Worm (Caenorhabditis elegans) whole organism, L4 larva: ENCODE measurements around the gene inf-1.

ENCODE experiments used
- F10B5.3 ChIP-seq: sonication (generic microtip); optimal IDR thresholded peaks from 2 replicates; lab custom pipeline; 2016; ENCODE audit warnings: mild to moderate bottlenecking, missing genetic modification characterization, missing compliant biosample characterization
- R02D3.7 ChIP-seq: fragments of 150-350 bp; sonication (generic microtip); optimal IDR thresholded peaks from 3 replicates; lab custom pipeline; 2014; ENCODE audit warnings: missing biosample characterization, missing genetic modification characterization
- T20F7.1 ChIP-seq: fragments of 200-800 bp; sonication (Bioruptor generic); optimal IDR thresholded peaks from 2 replicates; lab custom pipeline; 2018; ENCODE audit warnings: mild to moderate bottlenecking, missing genetic modification characterization, missing compliant biosample characterization
- Y48G9A.11 ChIP-seq: fragments of 200-800 bp; sonication (Bioruptor generic); IDR thresholded peaks from 2 replicates; pipeline ENCODE4 v1.3.6; 2022; ENCODE audit warnings: missing genetic modification reagents, missing genetic modification characterization, missing compliant biosample characterization
- ZK337.2 ChIP-seq: fragments of 200-800 bp; sonication (Bioruptor generic); IDR thresholded peaks from 2 replicates; pipeline ENCODE4 v1.3.6; 2022; ENCODE audit warnings: missing genetic modification reagents, missing genetic modification characterization, missing compliant biosample characterization
- ZK546.5 ChIP-seq, 2 experiments: sonication (generic microtip); optimal IDR thresholded peaks; 2 replicates each; lab custom pipeline; 2017; ENCODE audit warnings: missing biosample characterization in 2 of 2, missing genetic modification characterization in 2 of 2
- aly-2 ChIP-seq: sonication (generic microtip); optimal IDR thresholded peaks from 2 replicates; lab custom pipeline; 2018; ENCODE audit warnings: missing biosample characterization, missing genetic modification characterization
- arid-1 ChIP-seq: fragments of 200-800 bp; sonication (Bioruptor generic); conservative IDR thresholded peaks from 2 replicates; pipeline ENCODE4 v1.3.6; 2022; ENCODE audit warnings: missing genetic modification reagents, missing genetic modification characterization, missing compliant biosample characterization
- attf-4 ChIP-seq: sonication (generic microtip); optimal IDR thresholded peaks from 3 replicates; lab custom pipeline; 2017; ENCODE audit warnings: missing biosample characterization, missing genetic modification characterization
- ceh-20 ChIP-seq: fragments of 200-800 bp; sonication (Bioruptor generic); IDR thresholded peaks from 2 replicates; pipeline ENCODE4 v1.3.6; 2022; ENCODE audit warnings: missing genetic modification reagents, missing genetic modification characterization, missing compliant biosample characterization
- ceh-62 ChIP-seq: sonication (generic microtip); optimal IDR thresholded peaks from 2 replicates; lab custom pipeline; 2017; ENCODE audit warnings: missing biosample characterization, missing genetic modification characterization
- ces-1 ChIP-seq: fragments of 150-350 bp; sonication (generic microtip); optimal IDR thresholded peaks from 4 replicates; lab custom pipeline; 2014; ENCODE audit warnings: missing biosample characterization, missing genetic modification reagents, missing genetic modification characterization
- cey-2 ChIP-seq: sonication (generic microtip); optimal IDR thresholded peaks from 3 replicates; lab custom pipeline; 2017; ENCODE audit warnings: missing genetic modification characterization, mild to moderate bottlenecking, missing compliant biosample characterization, antibody characterized with exemption, borderline replicate concordance; ENCODE audit not compliant: insufficient read depth
- daf-19 ChIP-seq: fragments of 200-800 bp; sonication (Bioruptor generic); conservative IDR thresholded peaks from 2 replicates; pipeline ENCODE4 v1.3.6; 2022; ENCODE audit warnings: missing genetic modification characterization, missing compliant biosample characterization
- dmd-9 ChIP-seq: fragments of 200-800 bp; sonication (Bioruptor generic); IDR thresholded peaks from 2 replicates; pipeline ENCODE4 v1.3.6; 2022; ENCODE audit warnings: missing genetic modification reagents, missing genetic modification characterization, missing compliant biosample characterization
- dpl-1 ChIP-seq: fragments of 150-350 bp; optimal IDR thresholded peaks from 2 replicates; lab custom pipeline; 2014; ENCODE audit warnings: missing biosample characterization, missing genetic modification reagents, missing genetic modification characterization
- dve-1 ChIP-seq: sonication (generic microtip); optimal IDR thresholded peaks from 2 replicates; lab custom pipeline; 2017; ENCODE audit warnings: antibody characterized with exemption, mild to moderate bottlenecking, missing genetic modification characterization, missing compliant biosample characterization; ENCODE audit not compliant: insufficient read depth
- egl-27 ChIP-seq: sonication (generic microtip); optimal IDR thresholded peaks from 3 replicates; lab custom pipeline; 2017; ENCODE audit warnings: missing biosample characterization, missing genetic modification reagents, missing genetic modification characterization
- egl-43 ChIP-seq: fragments of 200-800 bp; sonication (Bioruptor generic); IDR thresholded peaks from 2 replicates; pipeline ENCODE4 v1.3.6; 2022; ENCODE audit warnings: missing genetic modification reagents, missing genetic modification characterization, missing compliant biosample characterization
- fkh-10 ChIP-seq: fragments of 150-350 bp; optimal IDR thresholded peaks from 2 replicates; lab custom pipeline; 2014; ENCODE audit warnings: missing biosample characterization, missing genetic modification reagents, missing genetic modification characterization
- gei-8 ChIP-seq: fragments of 200-800 bp; sonication (Bioruptor generic); optimal IDR thresholded peaks from 2 replicates; lab custom pipeline; 2018; ENCODE audit warnings: mild to moderate bottlenecking, missing genetic modification characterization, missing compliant biosample characterization
- hif-1 ChIP-seq, 2 experiments: sonication (generic microtip); optimal IDR thresholded peaks; 2 replicates each; lab custom pipeline; 2016 to 2017; ENCODE audit warnings: missing compliant biosample characterization in 2 of 2, missing genetic modification characterization in 2 of 2, missing genetic modification reagents in 2 of 2, missing genotype in 2 of 2, mild to moderate bottlenecking in 1 of 2
- hlh-11 ChIP-seq: fragments of 200-800 bp; sonication (Bioruptor generic); optimal IDR thresholded peaks from 2 replicates; lab custom pipeline; 2018; ENCODE audit warnings: mild to moderate bottlenecking, missing genetic modification characterization, missing compliant biosample characterization
- hmg-1.1 ChIP-seq: fragments of 200-800 bp; sonication (Bioruptor generic); IDR thresholded peaks from 2 replicates; pipeline ENCODE4 v1.3.6; 2022; ENCODE audit warnings: missing genetic modification reagents, missing genetic modification characterization, missing compliant biosample characterization
- jun-1 ChIP-seq: fragments of 150-350 bp; optimal IDR thresholded peaks from 2 replicates; lab custom pipeline; 2014; ENCODE audit warnings: missing biosample characterization, missing genetic modification reagents, missing genetic modification characterization
- lim-7 ChIP-seq: fragments of 200-800 bp; sonication (Bioruptor generic); IDR thresholded peaks from 2 replicates; pipeline ENCODE4 v1.3.6; 2022; ENCODE audit warnings: missing genetic modification characterization, missing compliant biosample characterization
- lin-1 ChIP-seq: fragments of 200-800 bp; sonication (Bioruptor generic); IDR thresholded peaks from 2 replicates; pipeline ENCODE4 v1.3.6; 2022; ENCODE audit warnings: missing genetic modification reagents, missing genetic modification characterization, missing compliant biosample characterization
- lin-13 ChIP-seq: fragments of 150-350 bp; optimal IDR thresholded peaks from 2 replicates; lab custom pipeline; 2014; ENCODE audit warnings: missing biosample characterization, missing genetic modification reagents, missing genetic modification characterization
- lin-15B ChIP-seq: fragments of 150-350 bp; sonication (generic microtip); optimal IDR thresholded peaks from 3 replicates; lab custom pipeline; 2014; ENCODE audit warnings: missing biosample characterization, missing genetic modification characterization
- lsy-2 ChIP-seq, 2 experiments: fragments of 150-350 bp in 1 of 2; sonication (generic microtip) in 1 of 2; optimal IDR thresholded peaks; 2 replicates each; lab custom pipeline; 2014 to 2017; ENCODE audit warnings: missing biosample characterization in 2 of 2, missing genetic modification characterization in 2 of 2
- madf-5 ChIP-seq, 2 experiments: fragments of 200-800 bp; sonication (Bioruptor generic); IDR thresholded peaks; 2 replicates each; pipeline ENCODE4 v1.3.6; 2022; ENCODE audit warnings: missing compliant biosample characterization in 2 of 2, missing genetic modification characterization in 2 of 2
- mes-2 ChIP-seq: sonication (generic microtip); optimal IDR thresholded peaks from 2 replicates; lab custom pipeline; 2016; ENCODE audit warnings: missing genotype, mild to moderate bottlenecking, missing genetic modification characterization, missing compliant biosample characterization; ENCODE audit not compliant: poor library complexity, severe bottlenecking
- mxl-2 ChIP-seq: fragments of 200-800 bp; sonication (Bioruptor generic); conservative IDR thresholded peaks from 2 replicates; pipeline ENCODE4 v1.3.6; 2022; ENCODE audit warnings: missing genetic modification reagents, missing genetic modification characterization, missing compliant biosample characterization
- nhr-10 ChIP-seq: fragments of 150-350 bp; optimal IDR thresholded peaks from 2 replicates; lab custom pipeline; 2014; ENCODE audit warnings: missing biosample characterization, missing genetic modification characterization
- nhr-11 ChIP-seq: fragments of 150-350 bp; optimal IDR thresholded peaks from 2 replicates; lab custom pipeline; 2014; ENCODE audit warnings: missing biosample characterization, missing genetic modification characterization
- nhr-111 ChIP-seq: fragments of 200-800 bp; sonication (Bioruptor generic); optimal IDR thresholded peaks from 2 replicates; lab custom pipeline; 2018; ENCODE audit warnings: mild to moderate bottlenecking, missing genetic modification characterization, missing compliant biosample characterization
- nhr-28 ChIP-seq: fragments of 150-350 bp; optimal IDR thresholded peaks from 2 replicates; lab custom pipeline; 2014; ENCODE audit warnings: missing biosample characterization, missing genetic modification characterization
- nhr-41 ChIP-seq: fragments of 200-800 bp; sonication (Bioruptor generic); IDR thresholded peaks from 2 replicates; pipeline ENCODE4 v1.3.6; 2022; ENCODE audit warnings: missing genetic modification reagents, missing genetic modification characterization, missing compliant biosample characterization
- nhr-6 ChIP-seq: fragments of 150-350 bp; optimal IDR thresholded peaks from 2 replicates; lab custom pipeline; 2014; ENCODE audit warnings: missing biosample characterization, missing genetic modification characterization
- php-3 ChIP-seq: fragments of 200-800 bp; sonication (Bioruptor generic); IDR thresholded peaks from 2 replicates; pipeline ENCODE4 v1.3.6; 2022; ENCODE audit warnings: missing genetic modification reagents, missing genetic modification characterization, missing compliant biosample characterization
- pqm-1 ChIP-seq: sonication (generic microtip); optimal IDR thresholded peaks from 2 replicates; lab custom pipeline; 2017; ENCODE audit warnings: missing biosample characterization, missing genetic modification characterization
- saeg-2 ChIP-seq: fragments of 200-800 bp; sonication (Bioruptor generic); IDR thresholded peaks from 2 replicates; pipeline ENCODE4 v1.3.6; 2022; ENCODE audit warnings: missing genetic modification reagents, missing genetic modification characterization, missing compliant biosample characterization
- set-16 ChIP-seq: fragments of 200-800 bp; sonication (Bioruptor generic); IDR thresholded peaks from 2 replicates; pipeline ENCODE4 v1.3.6; 2022; ENCODE audit warnings: missing genetic modification reagents, missing genetic modification characterization, missing compliant biosample characterization
- snpc-1.2 ChIP-seq: fragments of 200-800 bp; sonication (Bioruptor generic); IDR thresholded peaks from 2 replicates; pipeline ENCODE4 v1.3.6; 2022; ENCODE audit warnings: missing genetic modification reagents, missing genetic modification characterization, missing compliant biosample characterization
- snpc-4 ChIP-seq: fragments of 150-350 bp; optimal IDR thresholded peaks from 2 replicates; lab custom pipeline; 2014; ENCODE audit warnings: missing biosample characterization, missing genetic modification characterization
- unc-130 ChIP-seq: sonication (generic microtip); optimal IDR thresholded peaks from 2 replicates; lab custom pipeline; 2016; ENCODE audit warnings: missing genetic modification reagents, missing genetic modification characterization, missing compliant biosample characterization
- vab-7 ChIP-seq: fragments of 200-800 bp; sonication (Bioruptor generic); IDR thresholded peaks from 2 replicates; pipeline ENCODE4 v1.3.6; 2022; ENCODE audit warnings: missing genetic modification reagents, missing genetic modification characterization, missing compliant biosample characterization
- zfp-3 ChIP-seq: fragments of 200-800 bp; sonication (Bioruptor generic); conservative IDR thresholded peaks from 2 replicates; pipeline ENCODE4 v1.3.6; 2022; ENCODE audit warnings: missing genetic modification reagents, missing genetic modification characterization, missing compliant biosample characterization
- zip-11 ChIP-seq: fragments of 200-800 bp; sonication (Bioruptor generic); IDR thresholded peaks from 2 replicates; pipeline ENCODE4 v1.3.6; 2022; ENCODE audit warnings: missing genetic modification characterization, missing compliant biosample characterization
- ztf-11 ChIP-seq: fragments of 150-350 bp; optimal IDR thresholded peaks from 2 replicates; lab custom pipeline; 2014; ENCODE audit warnings: missing biosample characterization, missing genetic modification characterization
- ztf-7 ChIP-seq: fragments of 150-350 bp; optimal IDR thresholded peaks from 2 replicates; lab custom pipeline; 2014; ENCODE audit warnings: missing biosample characterization, missing genetic modification characterization

inf-1 gene

DNA sequence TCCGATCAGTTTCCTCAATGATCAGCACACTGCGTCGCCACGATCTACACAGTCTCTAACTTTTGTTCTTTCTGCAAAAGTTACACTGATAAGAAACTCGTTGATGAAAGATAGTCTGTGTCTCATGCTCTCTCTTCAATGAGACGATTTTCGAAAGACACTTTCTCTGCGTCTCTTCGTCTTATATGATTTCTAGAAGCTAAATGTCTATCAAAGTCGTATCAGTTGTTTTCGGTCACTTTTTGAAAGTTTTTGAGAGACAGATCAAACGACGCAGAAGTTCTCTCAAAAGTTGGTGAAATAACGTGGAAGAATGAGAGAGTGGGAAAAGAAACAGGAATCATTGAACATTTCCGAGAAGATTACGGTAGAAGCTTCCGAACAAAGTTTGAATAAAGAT, 34.8 kb upstream of the inf-1 start (continued):
- TF ChIP-seq F10B5.3 (tag; lab: Kevin White, UChicago) (no peak), snpc-1.2 (GFP tag; lab: Robert Waterston, UW) (no peak), Y48G9A.11 (GFP tag; lab: Robert Waterston, UW) (no peak), ceh-62 (no peak), nhr-6 (tag; lab: Kevin White, UChicago) (no peak), gei-8 (GFP tag; lab: Kevin White, UChicago) (peak; percentile 71), zip-11 (GFP tag; lab: Robert Waterston, UW) (no peak), saeg-2 (GFP tag; lab: Robert Waterston, UW) (peak; percentile 73; the same call in 1 of the 2 replicates), snpc-4 (no peak), ZK546.5 (tag; optimal IDR thresholded peaks at IDR 0.05; lab: Kevin White, UChicago) (no peak), nhr-41 (GFP tag; lab: Robert Waterston, UW) (no peak), jun-1 (tag; lab: Kevin White, UChicago) (no peak), egl-43 (GFP tag; lab: Robert Waterston, UW) (no peak), set-16 (GFP tag; lab: Robert Waterston, UW) (no peak), T20F7.1 (peak; percentile 76), mxl-2 (GFP tag; lab: Robert Waterston, UW) (peak; percentile 82), daf-19 (GFP tag; lab: Robert Waterston, UW) (no peak), lin-13 (peak; percentile 37), nhr-11 (peak; percentile 81), vab-7 (GFP tag; lab: Robert Waterston, UW) (no peak), zfp-3 (GFP tag; lab: Robert Waterston, UW) (0 out of 2 replicates have a peak, but pooled peaks have one; percentile 51), ces-1 (GFP tag; lab: Kevin White, UChicago) (no peak), pqm-1 (tag; lab: Kevin White, UChicago) (peak; percentile 46), mes-2 (peak; percentile 31), lin-15B (tag; lab: Kevin White, UChicago) (no peak), ZK337.2 (no peak), lsy-2 (tag; optimal IDR thresholded peaks at IDR 0.05; lab: Kevin White, UChicago) (peak; percentile 43 to 84), aly-2 (tag; lab: Kevin White, UChicago) (peak; percentile 24), egl-27 (tag; lab: Kevin White, UChicago) (no peak), ceh-20 (GFP tag; lab: Robert Waterston, UW) (0 out of 2 replicates have a peak, but pooled peaks have one; percentile 47), cey-2 (tag; lab: Kevin White, UChicago) (peak; percentile 61), hlh-11 (tag; lab: Kevin White, UChicago) (peak; percentile 95), dve-1 (tag; lab: Kevin White, UChicago) (peak; percentile 94), madf-5 (GFP tag; IDR thresholded peaks at IDR 0.05; lab: Robert Waterston, UW) (no peak), hif-1 (tag; optimal IDR thresholded peaks at IDR 0.05; lab: Kevin White, UChicago) (peak in 1 of 2 experiments; percentile 0), lim-7 (0 out of 2 replicates have a peak, but pooled peaks have one; percentile 24), php-3 (GFP tag; lab: Robert Waterston, UW) (peak; percentile 50; the same call in 1 of the 2 replicates), nhr-28 (tag; lab: Kevin White, UChicago) (peak; percentile 89), ztf-11 (tag; lab: Kevin White, UChicago) (no peak), arid-1 (0 out of 2 replicates have a peak, but pooled peaks have one; percentile 44), fkh-10 (GFP tag; lab: Kevin White, UChicago) (no peak), lin-1 (peak; percentile 67), dmd-9 (GFP tag; lab: Robert Waterston, UW) (no peak), unc-130 (GFP tag; lab: Kevin White, UChicago) (no peak), ztf-7 (tag; lab: Kevin White, UChicago) (no peak), hmg-1.1 (GFP tag; lab: Robert Waterston, UW) (peak; percentile 38; the same call in 1 of the 2 replicates), nhr-10 (peak; percentile 74), attf-4 (tag; lab: Kevin White, UChicago) (no peak), dpl-1 (GFP tag; lab: Kevin White, UChicago) (peak; percentile 14), nhr-111 (GFP tag; lab: Kevin White, UChicago) (no peak), R02D3.7 (tag; lab: Kevin White, UChicago) (no peak)
